Fruit fly (Drosophila melanogaster): ENCODE measurements around the gene ato.
A peak's percentile ranks its signal among the peaks of the same experiment; 100 is the strongest.

The ato gene

dm6 chr3R:8288790-8289189 is 10.9 kb downstream of the ato start:
- TF ChIP-seq CG31627 (GFP tag; optimal IDR thresholded peaks at IDR 0.05) = no peak
- peak; percentile 45 for TF ChIP-seq svp (GFP tag)
- no peak for TF ChIP-seq esn (GFP tag; optimal IDR thresholded peaks at IDR 0.05)
- TF ChIP-seq Sox102F (GFP tag; optimal IDR thresholded peaks at IDR 0.05) = no peak
- TF ChIP-seq CG34406 (GFP tag; optimal IDR thresholded peaks at IDR 0.05) = no peak

DNA sequence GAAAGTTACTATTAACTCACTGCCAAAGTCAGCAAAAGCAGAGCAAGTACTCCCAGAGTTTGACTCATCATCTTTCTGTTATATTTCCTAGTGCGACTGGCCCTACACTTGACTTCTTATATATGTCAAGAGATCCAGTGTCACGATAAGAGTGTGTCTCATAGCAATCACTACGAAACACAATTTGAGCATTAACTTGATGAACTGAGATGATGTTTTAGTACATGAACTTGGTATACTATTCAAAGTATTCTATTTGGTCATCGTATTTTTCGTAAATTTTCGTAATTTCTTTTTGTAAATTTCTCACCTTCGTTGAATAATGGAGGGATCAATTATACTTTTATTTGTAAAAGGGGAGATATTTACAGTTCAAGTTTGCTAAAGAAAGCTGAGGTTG is 12.6 kb downstream of the ato start, which contains the start of gene CG11672:
Gene CG11672, minus strand, starts transcription at position 101 of the 400 bp plus-strand sequence.
- no peak for TF ChIP-seq CG8632 (GFP tag; optimal IDR thresholded peaks at IDR 0.05)

dm6 chr3R:8290940-8291339 is 13.1 kb downstream of the ato start, which contains the start of gene CG31464:
Gene CG31464 (plus strand): TSS chr3R:8291240.
- TF ChIP-seq CG6854 (GFP tag; optimal IDR thresholded peaks at IDR 0.05) = no peak
- TF ChIP-seq Smox (GFP tag; optimal IDR thresholded peaks at IDR 0.05) = no peak
- TF ChIP-seq ss (GFP tag; optimal IDR thresholded peaks at IDR 0.05) = no peak
- TF ChIP-seq CG1621 (tag; optimal IDR thresholded peaks at IDR 0.05) = no peak
- TF ChIP-seq CG8319 (GFP tag; optimal IDR thresholded peaks at IDR 0.05) = no peak
- no peak for TF ChIP-seq fd59A (GFP tag; optimal IDR thresholded peaks at IDR 0.05)
- no peak for TF ChIP-seq topi (GFP tag; optimal IDR thresholded peaks at IDR 0.05)
- no peak for TF ChIP-seq achi (GFP tag; optimal IDR thresholded peaks at IDR 0.05)
- no peak for TF ChIP-seq CG8632 (GFP tag; optimal IDR thresholded peaks at IDR 0.05)
- TF ChIP-seq svp (GFP tag) = no peak
- no peak for TF ChIP-seq CG6163 (GFP tag; IDR thresholded peaks at IDR 0.05)
- TF ChIP-seq CG4318 (GFP tag; optimal IDR thresholded peaks at IDR 0.05) = no peak
- TF ChIP-seq esn (GFP tag; optimal IDR thresholded peaks at IDR 0.05) = no peak

DNA sequence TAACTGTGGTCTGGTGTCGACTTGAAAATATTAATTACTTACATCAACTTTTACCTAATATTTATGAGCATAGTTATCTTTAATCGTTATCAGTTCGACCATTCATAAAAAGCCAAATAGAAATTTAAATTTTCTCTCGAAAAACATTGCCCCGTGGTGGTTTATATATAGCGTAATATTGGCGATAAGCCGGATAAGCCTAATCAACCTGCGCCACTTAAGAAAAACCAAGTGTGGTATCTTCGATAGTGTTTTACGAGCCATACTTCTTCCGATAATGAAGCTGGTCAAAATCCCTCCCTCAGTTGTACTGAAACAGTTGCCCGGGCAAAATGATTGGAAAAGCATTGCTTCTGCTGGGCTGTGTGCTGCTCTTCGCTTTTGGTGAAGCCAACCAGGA is 14.2 kb downstream of the ato start, which contains the start of gene CG31463:
Gene CG31463, plus strand, starts transcription at position 302 of the 400 bp plus-strand sequence.
- TF ChIP-seq CG6808 (GFP tag; optimal IDR thresholded peaks at IDR 0.05) = no peak
- TF ChIP-seq Gug (GFP tag; IDR thresholded peaks at IDR 0.05) = no peak
- no peak for TF ChIP-seq CG8319 (GFP tag; optimal IDR thresholded peaks at IDR 0.05)
- TF ChIP-seq CG10631 (GFP tag; optimal IDR thresholded peaks at IDR 0.05) = no peak
- no peak for TF ChIP-seq CG11762 (GFP tag; optimal IDR thresholded peaks at IDR 0.05; ENCODE audit: insufficient read depth)
- no peak for TF ChIP-seq Hr39 (GFP tag; optimal IDR thresholded peaks at IDR 0.05)
- TF ChIP-seq CG6163 (GFP tag; IDR thresholded peaks at IDR 0.05) = no peak
- TF ChIP-seq CG11294 (GFP tag; IDR thresholded peaks at IDR 0.05) = no peak
- TF ChIP-seq CG10669 (GFP tag; optimal IDR thresholded peaks at IDR 0.05) = no peak

- no peak for TF ChIP-seq dac (GFP tag; optimal IDR thresholded peaks at IDR 0.05)
- TF ChIP-seq CG3919 (GFP tag; optimal IDR thresholded peaks at IDR 0.05) = no peak
- TF ChIP-seq Eip78C (GFP tag) = no peak
- TF ChIP-seq achi (GFP tag; optimal IDR thresholded peaks at IDR 0.05) = no peak
- no peak for TF ChIP-seq acj6 (GFP tag; optimal IDR thresholded peaks at IDR 0.05)
- TF ChIP-seq Eip75B (GFP tag; optimal IDR thresholded peaks at IDR 0.05) = no peak
- no peak for TF ChIP-seq Sox102F (GFP tag; optimal IDR thresholded peaks at IDR 0.05)
- TF ChIP-seq esn (GFP tag; optimal IDR thresholded peaks at IDR 0.05) = no peak
- no peak for TF ChIP-seq topi (GFP tag; optimal IDR thresholded peaks at IDR 0.05)
- no peak for TF ChIP-seq OdsH (GFP tag; optimal IDR thresholded peaks at IDR 0.05)
- no peak for TF ChIP-seq CG7368 (GFP tag; optimal IDR thresholded peaks at IDR 0.05)
- no peak for TF ChIP-seq CG31627 (GFP tag; optimal IDR thresholded peaks at IDR 0.05)
- no peak for TF ChIP-seq Hr39 (GFP tag; optimal IDR thresholded peaks at IDR 0.05)
- no peak for TF ChIP-seq CG9139 (GFP tag; optimal IDR thresholded peaks at IDR 0.05)
- no peak for TF ChIP-seq eg (GFP tag; IDR thresholded peaks at IDR 0.05)
These were observed 23.3 kb downstream of the ato start, which contains the start of the genes CG9626 and mRpL1 for dm6 chr3R:8300928-8301752. Gene CG9626 (minus strand): TSS chr3R:8300978. Gene mRpL1 (plus strand): TSS chr3R:8301440.

Measured in whole organism, prepupa.